Worm (Caenorhabditis elegans): ENCODE data around the gene lido-1.

Gene lido-1

DNA sequence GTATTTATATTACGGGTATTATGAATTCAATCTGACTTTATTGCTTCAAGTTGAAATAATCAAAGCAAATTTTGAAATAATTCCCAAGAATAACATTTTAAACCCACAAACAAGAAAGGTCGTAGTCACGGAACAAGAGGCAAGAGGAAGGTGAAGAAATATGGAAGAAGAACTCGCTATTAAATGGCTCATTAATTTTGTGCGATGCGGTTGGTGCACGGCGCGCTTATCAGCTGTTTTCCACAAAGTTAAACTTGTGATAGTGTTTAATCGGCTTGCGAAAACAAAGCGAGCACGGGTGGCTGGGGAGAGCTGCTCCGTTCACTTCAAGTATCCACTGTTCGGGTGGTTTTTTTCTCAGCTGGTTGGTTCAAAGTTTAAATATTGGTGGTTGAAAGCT is 29.4 kb downstream of the lido-1 start:
- TF ChIP-seq unc-62 (GFP tag; optimal IDR thresholded peaks at IDR 0.05) = no peak

DNA sequence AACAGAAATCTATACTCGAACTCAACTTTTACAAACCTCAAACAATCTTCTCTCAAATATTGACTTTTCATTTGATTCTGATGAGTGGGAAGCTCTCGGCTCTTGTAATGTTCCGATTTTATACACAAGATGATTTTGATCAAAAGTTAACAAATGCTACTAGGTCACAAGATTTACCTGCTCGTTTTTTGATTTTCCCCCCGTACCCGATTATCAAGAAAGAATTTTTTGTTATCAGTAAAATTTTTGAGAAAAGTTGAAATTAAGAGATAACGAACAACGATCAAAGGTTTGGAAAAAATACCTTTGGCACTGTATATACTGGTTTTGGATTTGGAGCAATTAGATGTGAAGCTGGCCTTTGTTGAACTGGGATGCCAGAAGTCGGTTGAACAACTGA is 31.5 kb downstream of the lido-1 start:
- TF ChIP-seq unc-62 (GFP tag; optimal IDR thresholded peaks at IDR 0.05) = no peak

DNA sequence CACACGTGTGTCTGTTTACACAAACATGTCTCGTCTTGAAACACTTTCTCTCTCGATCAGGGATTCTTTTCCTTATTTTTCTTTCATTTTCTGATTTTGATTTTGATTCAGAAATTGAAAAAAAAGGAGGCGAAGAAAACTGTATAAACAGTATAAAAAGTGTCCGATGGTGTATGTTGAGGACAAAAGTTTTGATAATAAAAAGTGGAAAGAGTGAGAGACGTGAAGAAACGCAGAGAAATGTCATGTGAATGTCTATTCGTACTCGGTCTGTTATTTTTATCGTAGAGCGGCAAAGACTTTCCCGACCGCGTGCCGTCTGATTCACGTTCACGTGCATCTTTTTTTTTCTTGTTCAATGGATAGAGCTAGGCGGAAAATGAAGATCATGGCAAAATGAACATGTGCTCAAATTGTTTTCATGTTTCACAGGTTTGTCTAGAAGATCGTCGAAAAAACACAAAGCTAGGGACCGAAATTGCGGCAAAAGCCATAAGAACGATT is 32.6 kb downstream of the lido-1 start:
- TF ChIP-seq unc-62 (GFP tag; optimal IDR thresholded peaks at IDR 0.05) = no peak

DNA sequence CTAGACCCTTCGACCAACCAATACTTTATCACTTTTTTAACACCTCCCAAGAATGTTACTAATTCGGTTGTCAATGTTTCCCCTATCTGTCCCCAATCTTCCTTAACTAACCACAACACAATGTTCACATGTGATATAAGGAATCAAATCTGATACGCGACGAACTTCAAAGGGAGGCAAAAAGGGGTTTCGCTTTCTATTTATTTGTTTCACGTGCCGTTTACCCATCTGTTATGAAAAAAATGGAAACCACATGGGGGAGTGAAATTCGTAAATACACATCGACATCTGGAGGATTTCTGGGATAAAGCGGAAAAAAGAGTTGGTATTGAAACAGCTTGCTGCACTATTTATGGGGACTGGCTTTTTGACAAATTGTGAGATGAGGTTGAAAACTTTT is 34.2 kb downstream of the lido-1 start:
- no peak for TF ChIP-seq unc-62 (GFP tag; optimal IDR thresholded peaks at IDR 0.05)

DNA sequence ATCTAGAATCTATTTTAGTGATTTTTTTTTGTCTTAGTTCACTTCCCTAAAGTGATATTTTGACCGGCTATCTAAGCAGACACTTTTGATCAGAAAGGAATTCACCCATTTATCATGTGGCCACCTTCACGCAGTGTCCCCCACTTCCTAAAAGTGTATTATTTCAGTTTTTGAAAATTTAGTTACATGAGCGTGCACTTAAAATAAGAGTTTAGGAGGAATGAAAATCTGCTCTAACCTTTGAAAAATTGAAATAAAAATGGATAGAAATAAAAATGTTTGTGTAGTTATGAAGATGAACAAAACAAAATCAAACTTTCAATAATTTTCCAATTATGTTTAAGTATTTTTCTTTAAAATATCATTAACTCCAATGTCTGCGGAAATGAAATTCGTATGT is 36.6 kb downstream of the lido-1 start:
- TF ChIP-seq unc-62 (GFP tag; optimal IDR thresholded peaks at IDR 0.05) = no peak

DNA sequence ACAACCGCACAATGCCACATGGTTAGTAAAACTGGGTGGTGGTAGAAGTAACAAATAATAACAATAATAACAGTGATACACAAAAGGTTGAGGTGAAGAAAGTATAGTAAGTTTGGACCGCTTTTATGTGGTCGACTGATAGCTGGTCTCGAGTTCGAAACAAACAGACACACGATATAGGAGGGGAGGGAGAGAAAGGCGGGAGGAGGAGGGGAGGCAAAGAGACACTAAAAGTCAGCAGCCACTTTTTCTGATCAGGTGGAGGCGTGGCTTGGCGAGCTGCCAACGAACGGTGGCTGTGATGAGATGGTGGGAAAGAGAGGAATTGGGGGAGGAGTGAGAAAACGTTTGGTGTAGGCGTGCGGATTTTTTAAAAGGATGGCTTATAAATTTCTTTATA is 38.0 kb downstream of the lido-1 start:
- no peak for TF ChIP-seq unc-62 (GFP tag; optimal IDR thresholded peaks at IDR 0.05)

DNA sequence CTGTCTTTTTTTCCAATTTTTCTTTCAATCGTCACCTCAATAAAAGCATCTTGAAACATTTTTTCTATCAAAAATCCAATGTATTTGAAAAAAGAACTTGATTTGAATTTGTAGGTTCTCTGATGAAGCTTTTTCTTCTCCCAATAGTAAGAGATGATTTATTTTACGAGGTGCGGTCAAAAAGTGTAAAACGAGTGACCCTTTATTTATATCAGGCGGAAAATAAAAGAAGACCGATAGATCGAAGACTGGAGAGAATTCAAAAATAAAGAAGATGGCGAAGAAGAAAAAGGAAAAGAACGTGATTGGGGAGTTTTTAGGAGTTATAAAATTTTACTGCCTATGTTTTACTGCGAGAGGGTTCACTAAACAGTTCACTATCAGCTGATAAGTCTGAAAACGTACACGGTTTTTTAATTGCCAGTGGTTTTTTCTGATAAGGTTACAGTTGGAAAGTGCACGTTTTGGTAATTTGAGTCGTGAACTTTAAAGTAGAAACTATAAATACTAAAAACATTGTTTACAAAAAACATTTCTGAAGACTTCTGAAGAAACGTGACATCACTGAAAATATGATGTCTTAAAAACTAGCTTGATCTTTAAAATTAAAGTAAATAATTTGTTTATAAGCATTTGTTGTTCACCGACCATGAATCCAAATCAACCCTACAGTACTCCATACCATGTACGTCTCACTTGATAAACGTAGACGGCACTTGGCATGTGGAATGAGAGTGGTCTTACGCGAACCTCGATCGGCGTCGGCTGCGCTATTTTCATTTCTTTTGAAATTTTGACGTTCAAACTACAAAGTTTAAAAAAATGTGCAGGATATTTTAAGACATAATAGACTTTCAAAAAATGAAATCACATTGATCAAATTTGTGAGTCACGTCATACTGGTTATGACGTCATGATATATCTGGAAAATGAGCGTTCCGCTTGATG is 40.2 kb downstream of the lido-1 start:
- TF ChIP-seq unc-62 (GFP tag; optimal IDR thresholded peaks at IDR 0.05) = no peak

DNA sequence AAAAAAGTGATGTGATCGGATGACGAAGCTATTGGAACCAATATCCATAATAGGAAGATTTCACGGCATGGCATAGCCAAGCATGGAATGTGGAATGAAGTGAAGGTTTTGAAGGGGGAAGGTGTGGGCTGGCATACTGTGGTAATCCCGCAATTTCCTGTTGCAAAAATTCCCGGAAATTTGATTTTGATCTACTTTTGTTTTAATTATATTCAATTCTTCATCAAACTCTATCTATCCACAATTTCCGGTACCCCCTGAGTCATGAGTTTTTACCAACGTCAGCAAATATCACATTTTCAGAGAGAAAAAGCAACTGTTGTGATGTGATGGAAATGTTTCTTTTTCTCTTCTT is 40.9 kb downstream of the lido-1 start, which contains the start of gene gcy-11:
TSS of gene gcy-11 (minus strand) at position 101 of the 355 bp plus-strand sequence.
- no peak for TF ChIP-seq unc-62 (GFP tag; optimal IDR thresholded peaks at IDR 0.05)

DNA sequence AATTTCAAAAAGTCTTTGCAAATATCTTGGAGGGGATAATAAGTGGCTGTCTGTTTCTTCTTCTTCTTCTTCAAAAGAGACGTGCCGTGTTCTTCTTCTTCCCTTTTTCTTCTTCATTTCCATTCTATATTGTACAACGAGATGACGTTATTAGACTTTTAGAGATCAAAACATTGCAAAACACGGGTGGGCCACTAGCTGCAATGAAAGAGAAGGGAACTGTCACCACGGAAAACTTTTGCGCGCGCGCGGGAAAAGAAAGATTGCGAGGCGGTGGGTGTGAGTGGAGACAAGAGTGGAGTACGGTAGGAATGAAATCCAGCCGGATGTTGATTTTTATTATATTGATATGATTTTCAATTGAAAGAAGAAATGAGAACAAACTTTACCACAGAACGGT is 42.2 kb downstream of the lido-1 start:
- no peak for TF ChIP-seq unc-62 (GFP tag; optimal IDR thresholded peaks at IDR 0.05)

DNA sequence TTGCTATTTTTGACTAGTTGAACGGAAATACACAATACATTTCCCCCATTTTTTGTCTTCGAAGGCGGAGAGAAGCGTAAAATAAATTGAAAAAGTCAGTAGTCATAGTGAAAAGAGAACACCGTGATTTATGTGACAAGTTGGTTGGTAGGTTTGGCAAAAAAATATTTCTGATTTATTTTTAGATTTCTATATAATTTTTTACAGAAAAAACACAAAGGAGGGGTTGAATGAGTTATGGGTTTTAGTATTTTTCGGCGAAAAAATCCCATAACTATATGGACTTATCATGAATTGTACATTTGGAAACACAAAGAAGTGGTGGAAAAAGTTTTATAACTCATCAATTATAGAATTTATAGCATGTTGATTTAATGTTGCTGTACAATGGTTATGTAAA is 50.8 kb downstream of the lido-1 start, which contains the start of gene C30G4.2:
TSS of gene C30G4.2 (minus strand) at position 101 of the 400 bp plus-strand sequence.
- TF ChIP-seq unc-62 (GFP tag; optimal IDR thresholded peaks at IDR 0.05) = no peak

All from whole organism, dauer.